Worm (Caenorhabditis elegans): ENCODE results near the gene T22D1.17.

DNA sequence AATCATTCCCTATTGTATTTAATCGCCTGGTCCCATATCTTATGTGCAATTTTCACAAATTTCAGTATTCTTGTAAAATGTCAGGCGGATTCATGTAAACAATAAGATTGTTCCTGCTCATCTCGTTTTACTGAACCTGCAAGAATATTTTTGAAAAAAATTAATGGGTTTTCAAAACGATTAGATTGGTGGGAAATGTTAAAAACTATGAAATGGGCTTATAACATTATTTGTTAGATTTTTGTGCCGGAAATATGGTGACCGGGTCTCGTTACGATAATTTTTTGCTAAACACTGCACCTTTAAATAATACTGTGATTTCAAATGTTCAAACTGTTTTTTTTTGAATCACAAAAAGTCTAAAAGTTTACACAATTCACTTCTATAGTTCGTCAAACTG is 369 bp upstream of the T22D1.17 start:
- TF ChIP-seq tbx-37 (GFP tag; conservative IDR thresholded peaks at IDR 0.05) (no peak), B0310.2 (tag; optimal IDR thresholded peaks at IDR 0.05) (no peak), hmbx-1 (tag; optimal IDR thresholded peaks at IDR 0.05) (no peak), ceh-13 (GFP tag; optimal IDR thresholded peaks at IDR 0.05) (no peak), hmg-4 (GFP tag; optimal IDR thresholded peaks at IDR 0.05) (no peak), aly-1 (tag; optimal IDR thresholded peaks at IDR 0.05) (no peak)

All from whole organism, early embryonic.